Worm (Caenorhabditis elegans) whole organism, dauer: ENCODE measurements around the gene K02A6.3.

Experiments
- unc-62 ChIP-seq: sonication (generic microtip); optimal IDR thresholded peaks from 2 replicates; lab custom pipeline; 2017; ENCODE audit warnings: missing biosample characterization, missing genetic modification reagents, missing genetic modification characterization

Gene K02A6.3

DNA sequence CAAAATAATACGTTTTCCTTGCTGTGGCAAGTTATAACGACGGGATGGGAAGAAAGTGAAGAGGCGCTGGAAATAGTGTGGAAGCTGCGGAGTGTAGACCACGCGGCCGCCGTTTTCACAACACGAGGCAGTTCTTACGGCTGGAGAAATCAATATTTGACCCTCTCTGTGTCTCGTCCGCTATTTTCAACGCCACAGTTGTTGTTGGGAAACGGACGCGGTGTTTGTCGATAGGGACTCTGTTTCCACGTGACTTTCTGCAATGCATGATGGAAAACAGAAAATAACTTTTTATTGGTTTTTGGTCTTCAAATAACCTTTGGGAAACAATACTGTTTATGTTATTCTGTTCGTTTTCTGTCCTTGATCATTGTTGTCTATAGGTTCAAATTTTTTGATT is at the start of gene K02A6.3:
Gene K02A6.3 (minus strand): TSS at position 74 of the 400 bp plus-strand sequence.
- no peak for TF ChIP-seq unc-62

DNA sequence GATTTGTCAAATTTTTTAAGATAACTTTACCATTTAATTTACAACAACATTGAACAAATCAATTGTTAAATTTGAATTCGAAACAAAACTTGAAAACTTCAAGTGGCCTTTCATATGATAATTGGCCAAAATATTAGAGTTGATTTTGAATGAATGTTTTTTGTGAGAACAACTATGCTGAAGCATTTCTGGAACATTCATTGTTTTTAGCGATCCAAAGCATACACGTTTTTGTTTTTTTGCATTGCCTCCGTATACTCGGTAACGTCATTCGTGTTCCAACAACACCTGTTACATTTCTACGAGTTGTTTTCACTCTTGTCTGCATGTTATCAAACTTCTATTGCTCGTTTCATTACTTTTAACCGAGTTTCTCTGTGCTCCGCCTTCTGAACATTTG is 45.3 kb upstream of the K02A6.3 start:
- no peak for TF ChIP-seq unc-62

DNA sequence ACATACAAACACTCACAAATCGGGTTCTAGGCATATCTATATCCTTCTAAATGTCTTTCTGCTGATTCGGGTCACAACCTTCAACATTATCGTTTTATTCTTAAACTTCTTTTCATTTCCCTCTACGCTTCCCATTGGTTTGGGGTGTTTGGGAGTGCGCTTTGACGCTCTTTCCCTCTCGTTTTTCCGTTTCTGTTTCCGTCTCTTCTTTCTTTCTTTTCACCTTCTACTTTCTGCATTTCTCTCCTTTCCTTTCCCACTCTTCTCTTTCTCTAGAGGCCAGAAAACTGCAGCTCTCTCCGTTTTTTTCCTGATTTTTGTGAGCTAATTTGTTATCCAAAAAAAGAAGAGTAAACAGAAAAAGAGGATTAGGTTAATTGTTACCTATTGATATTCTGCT is 44.6 kb upstream of the K02A6.3 start:
- TF ChIP-seq unc-62 = no peak

DNA sequence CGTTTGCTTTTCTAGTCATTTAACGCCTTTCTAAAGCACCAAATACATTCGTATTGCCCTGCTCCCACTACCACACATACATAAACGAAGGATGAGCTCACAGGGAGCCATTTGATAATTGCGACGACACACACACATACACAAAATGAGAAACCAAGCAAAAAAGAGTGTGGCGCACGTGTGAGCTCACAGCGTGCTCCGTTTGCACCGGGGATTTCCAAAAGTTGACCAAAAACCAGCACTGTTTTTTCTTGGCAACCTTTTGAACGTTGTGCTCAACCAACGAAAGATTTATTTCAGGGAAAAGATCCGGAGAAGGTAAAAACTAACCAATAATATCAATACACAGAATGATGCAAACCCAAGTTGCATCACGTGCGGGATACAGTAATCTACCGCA is 43.1 kb upstream of the K02A6.3 start, which contains the start of gene ksr-1:
Gene ksr-1 (plus strand): TSS at position 301 of the 400 bp plus-strand sequence.
- TF ChIP-seq unc-62 = no peak

DNA sequence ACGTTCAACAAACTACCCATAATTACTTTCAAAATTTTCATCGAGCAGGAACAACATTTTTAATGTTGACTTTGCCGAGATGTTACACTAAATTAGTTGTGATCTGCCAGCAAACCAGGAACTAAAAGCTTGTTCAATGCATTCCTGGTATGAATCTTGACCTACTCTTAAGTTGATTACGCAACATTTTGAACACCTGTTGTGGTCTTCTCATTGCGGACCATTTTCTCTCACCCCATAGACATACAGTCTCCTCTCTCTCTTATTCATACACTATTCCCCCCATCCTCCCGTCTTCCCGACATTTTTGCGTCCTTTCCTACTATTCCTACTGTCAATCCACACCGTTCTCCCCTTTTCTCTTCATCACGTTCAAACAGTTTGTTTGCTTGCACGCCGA is 41.8 kb upstream of the K02A6.3 start:
- TF ChIP-seq unc-62 = no peak

DNA sequence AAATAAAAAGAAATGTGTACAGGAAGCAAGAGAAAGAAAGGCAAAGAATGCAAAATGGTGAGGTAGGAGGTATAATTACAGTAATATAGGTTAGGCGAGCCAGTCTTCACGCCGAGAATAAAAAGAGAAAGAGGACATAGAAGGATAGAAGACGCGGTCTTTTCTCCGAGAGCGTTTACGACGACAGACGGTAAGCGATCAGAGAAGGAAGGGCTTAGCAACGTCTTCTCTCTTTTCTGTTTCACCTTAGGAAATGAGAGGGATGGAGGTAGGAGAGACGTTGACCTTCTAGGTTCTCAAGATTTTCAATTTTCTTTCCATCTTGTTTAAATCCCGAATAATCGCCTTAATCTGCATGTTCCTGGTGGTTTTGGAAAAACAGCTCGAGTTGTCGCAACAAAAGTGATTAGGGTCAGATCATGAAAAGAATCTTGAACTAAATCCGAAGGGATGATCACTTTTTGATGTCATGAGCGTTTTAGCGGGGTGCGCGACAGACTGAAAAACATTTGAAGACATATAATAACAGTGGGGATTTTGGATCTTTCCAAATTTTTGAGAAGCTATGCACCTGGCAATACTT is 39.3 kb upstream of the K02A6.3 start, which contains the start of gene cutl-29:
Gene cutl-29 (minus strand): TSS at position 51 of the 583 bp plus-strand sequence.
- TF ChIP-seq unc-62 = no peak

DNA sequence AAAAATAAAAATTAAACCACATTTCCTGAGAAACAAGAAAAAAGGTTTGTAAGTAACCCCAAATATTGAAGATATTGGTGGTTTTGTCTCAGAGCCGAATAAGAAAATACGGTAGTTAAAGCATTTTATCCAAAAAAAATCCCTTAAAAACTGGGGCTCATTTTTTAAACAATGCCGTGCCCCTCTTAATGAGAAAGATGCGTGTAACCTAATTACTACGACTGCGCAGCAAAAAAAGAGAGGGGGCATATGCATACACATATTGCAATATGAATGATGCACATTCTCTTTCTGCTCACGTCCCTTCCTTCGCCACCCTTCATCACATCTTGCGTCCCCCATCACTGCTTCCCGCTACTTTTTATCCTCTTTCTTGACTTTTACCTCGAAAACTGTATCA is 36.4 kb upstream of the K02A6.3 start:
- TF ChIP-seq unc-62 = no peak

DNA sequence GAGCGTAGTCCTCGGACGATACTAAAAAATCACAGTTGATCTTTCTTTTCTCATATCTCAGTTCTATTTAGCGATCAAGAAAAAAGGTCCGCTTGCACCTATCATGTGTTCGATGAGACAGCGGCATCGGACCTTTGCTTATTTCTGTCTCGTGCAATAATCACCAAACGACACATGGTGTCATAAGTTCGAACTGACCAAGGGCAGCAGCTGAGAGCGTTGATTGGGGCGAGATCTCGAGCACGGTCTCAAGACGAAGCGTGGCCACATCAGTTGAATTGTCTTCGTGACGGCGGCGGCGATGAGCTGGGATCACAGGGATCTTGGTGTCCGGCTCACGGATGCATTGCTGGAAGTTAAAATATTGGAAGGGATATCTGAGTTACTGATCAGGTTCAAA is 31.0 kb upstream of the K02A6.3 start:
- no peak for TF ChIP-seq unc-62

DNA sequence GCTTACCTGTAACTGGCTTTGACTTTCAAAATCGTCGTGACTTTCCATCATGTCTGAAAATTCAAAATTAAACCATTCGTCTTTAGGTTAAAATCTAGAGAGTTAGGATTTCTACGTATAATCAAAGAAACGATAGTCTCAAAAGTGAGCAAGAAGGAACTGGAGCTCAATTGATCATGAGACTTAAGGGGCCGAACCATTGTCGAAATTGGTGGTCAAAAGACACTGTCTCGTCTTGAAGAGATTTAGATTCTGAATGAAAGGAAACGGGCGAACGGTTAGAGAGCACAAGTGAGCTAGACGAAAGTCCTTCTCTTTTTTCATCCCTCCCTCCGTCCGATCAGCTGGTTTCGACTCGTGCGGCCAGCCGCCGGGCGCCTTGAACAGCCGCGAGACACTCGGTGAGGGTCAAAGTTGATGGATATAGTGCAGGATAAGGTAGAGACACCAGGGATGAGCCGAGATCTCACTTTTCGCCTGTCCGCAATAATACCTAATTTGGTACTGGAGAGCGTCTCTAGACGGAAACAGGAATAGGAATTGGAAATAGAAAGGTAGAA is 29.5 kb upstream of the K02A6.3 start, which contains the start of gene M60.7:
Gene M60.7 (minus strand): TSS at position 51 of the 560 bp plus-strand sequence.
- TF ChIP-seq unc-62 = no peak

DNA sequence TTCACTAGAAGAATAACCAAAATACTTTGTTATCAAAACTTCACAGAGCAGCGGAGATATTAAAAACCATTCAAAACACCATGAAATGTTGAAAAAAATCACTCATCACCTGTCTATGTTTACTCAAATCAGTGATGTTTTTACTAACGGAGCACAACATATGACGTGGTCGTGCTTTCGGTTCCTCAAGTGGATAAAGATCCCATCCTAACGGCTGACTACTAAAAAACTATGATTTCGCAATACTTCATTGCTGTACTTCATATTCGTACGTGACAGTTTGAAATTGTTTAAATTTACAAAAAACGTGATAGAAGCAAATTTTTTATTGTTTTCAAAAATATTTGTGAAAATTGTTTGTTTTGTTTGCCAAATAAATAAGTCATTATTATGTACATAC is 26.0 kb upstream of the K02A6.3 start:
- TF ChIP-seq unc-62 = no peak

DNA sequence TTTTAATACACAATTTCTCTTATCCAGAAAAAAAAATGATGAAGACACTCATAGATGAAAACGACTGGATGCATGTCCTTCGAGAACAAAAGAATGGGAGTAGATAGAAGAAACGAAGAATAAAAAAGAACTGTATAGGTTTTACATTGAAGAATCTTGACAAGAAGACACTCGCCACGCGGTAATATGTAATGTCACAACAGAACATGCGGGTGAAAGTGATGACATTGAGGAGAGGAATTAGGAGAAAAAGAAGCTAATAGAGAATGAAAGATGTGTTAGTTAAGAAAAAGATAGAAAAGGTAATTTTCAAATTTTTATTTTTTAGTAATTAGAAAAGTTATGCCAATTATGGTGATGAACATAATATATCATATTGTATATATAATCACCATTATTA is 23.7 kb upstream of the K02A6.3 start:
- no peak for TF ChIP-seq unc-62

DNA sequence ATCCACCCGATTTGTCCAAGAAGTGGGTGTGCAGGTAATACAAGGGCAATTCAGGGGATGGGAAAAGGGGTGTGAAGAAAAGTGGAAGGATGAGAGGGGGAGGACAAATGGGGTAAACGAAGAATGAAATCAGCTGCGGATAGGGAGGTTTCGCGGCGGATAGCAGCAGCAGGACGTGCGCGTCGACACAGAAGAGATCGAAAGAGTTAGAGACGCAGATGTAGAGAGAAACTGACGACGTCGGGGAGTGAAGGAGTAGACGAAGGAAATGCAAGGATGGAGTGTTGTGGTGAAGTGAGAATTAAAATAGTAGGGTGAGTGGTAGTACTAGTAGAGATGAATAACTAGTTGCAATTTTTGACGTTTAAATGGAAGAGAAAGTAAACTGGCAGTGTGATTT is 20.6 kb upstream of the K02A6.3 start, which contains the start of gene M60.6:
Gene M60.6 (minus strand): TSS at position 166 of the 400 bp plus-strand sequence.
- no peak for TF ChIP-seq unc-62

DNA sequence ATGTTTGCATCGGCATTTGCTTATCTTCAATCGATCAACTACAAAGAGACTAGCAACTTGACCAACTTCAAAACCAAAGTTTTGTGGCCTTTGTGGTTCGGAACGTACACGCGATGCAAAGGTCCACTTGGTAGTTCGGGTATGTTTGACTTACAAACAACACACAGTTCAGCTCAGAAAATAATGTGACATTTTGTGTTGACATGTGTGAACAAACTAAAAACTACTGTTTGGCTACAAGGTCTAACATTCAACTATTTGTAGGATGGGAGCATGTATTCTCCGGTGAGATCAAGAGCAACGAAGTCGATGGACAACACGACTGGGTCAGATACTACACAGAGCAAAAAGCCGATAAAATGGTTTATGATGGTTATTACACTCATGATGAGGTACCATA is 15.4 kb upstream of the K02A6.3 start:
- TF ChIP-seq unc-62 = no peak

DNA sequence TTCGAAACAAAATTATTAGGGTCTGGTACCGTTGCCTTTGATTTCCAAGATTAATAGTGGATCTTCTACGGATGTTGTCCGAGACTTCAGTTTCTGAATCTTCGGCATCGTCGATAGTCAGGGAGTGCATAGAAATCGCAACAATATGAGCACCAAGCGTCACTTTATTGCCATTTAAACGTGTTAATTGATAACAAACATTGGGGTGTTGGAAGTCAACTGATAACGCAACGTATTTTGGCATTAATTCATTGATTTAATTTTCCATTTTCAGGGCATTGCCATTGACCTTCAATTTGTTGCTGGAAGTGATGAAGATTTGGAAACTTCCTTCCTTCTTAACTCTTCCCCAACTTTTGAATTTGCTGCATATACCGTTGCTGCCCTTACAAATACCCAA is 14.4 kb upstream of the K02A6.3 start, which contains the start of gene kqt-2:
Gene kqt-2 (minus strand): TSS at position 244 of the 400 bp plus-strand sequence.
- no peak for TF ChIP-seq unc-62

DNA sequence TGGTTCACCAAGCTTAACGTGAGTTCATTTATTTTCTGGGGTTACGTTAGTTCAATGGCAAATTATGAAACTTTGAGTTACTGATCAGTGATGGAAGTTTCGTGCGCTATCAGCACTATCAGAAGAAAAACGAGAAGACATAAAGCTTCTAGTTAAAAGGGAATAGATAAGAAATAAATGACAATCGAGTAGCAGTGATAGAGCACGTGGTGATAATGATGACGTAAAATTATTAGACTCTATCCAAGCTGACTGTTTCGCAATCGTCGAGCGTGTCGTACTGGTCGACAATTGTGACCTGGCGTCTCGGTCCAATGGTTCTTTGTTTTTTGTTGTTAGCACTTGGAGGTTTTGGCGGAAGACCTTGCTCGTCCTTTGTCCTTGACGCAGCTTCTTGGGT is 11.4 kb upstream of the K02A6.3 start:
- TF ChIP-seq unc-62 = no peak

DNA sequence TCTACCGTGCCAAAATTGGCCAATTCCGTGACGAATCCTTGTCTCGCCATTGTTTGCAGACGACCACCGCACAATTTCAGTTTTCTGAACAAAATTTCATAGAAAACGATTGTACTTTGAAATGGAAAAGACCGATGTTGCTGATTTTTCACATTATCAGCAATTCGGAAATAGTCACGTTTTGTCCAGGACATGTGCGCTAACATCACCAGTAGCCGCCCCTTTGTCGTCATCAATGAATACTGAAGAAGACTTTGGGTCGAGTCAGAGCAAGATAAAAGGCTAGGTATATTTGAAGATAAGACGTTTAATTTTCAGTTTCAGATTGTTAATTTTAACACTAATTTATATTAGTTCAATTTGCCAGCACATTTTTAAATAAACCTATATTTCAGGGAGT is 10.2 kb upstream of the K02A6.3 start, which contains the start of gene endu-2:
Gene endu-2 (plus strand): TSS at position 396 of the 400 bp plus-strand sequence.
- TF ChIP-seq unc-62 = no peak

DNA sequence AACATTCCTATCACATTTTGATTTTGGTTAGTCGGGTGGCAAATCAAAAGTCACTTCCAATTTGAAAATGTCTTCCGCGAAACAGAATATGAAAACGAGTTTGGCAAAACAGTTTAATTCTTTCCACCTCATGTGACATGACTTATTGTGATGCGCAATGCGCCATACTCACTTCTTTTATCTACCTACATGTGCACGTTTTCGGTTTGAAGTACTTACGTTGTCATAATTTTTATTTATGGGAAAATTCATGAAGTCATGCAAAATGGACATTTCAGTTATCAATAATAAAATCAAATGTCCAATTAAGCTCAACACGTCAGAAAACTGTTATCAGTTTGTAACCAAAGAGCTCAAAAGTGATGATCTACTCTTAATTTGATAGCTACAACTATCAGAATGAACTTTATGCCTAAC is 6.9 kb upstream of the K02A6.3 start:
- no peak for TF ChIP-seq unc-62

DNA sequence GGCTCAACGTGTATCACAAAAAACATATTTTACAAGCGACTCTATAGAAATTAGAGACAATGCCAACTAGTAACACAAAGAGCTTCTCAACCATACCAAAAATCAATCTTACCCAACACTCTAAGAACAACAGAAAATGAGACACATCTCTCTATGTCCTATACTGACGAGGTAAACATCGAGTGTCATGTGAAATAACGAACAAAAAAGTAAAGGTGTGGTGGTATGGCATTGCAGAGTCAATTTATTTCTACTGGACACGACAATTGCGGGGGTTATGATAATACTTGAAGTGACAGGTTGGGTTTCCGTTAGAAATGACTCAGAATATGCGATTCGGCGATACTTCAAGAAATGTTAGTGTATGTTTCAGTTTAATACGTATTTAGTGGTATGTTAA is 4.8 kb upstream of the K02A6.3 start:
- no peak for TF ChIP-seq unc-62
